Worm (Caenorhabditis elegans) whole organism, early embryonic: ENCODE data around the gene F02E11.2.

Source experiments
- hmg-4 ChIP-seq: fragments of 200-800 bp; sonication (Bioruptor generic); optimal IDR thresholded peaks from 2 replicates; lab custom pipeline; 2018; ENCODE audit warnings: mild to moderate bottlenecking, missing genetic modification characterization, missing compliant biosample characterization
- sea-1 ChIP-seq: fragments of 200-800 bp; sonication (Bioruptor generic); conservative IDR thresholded peaks from 2 replicates; pipeline ENCODE4 v1.3.6; 2022; ENCODE audit warnings: missing genetic modification characterization, missing compliant biosample characterization
- tbx-11 ChIP-seq: fragments of 200-800 bp; sonication (Bioruptor generic); IDR thresholded peaks from 2 replicates; pipeline ENCODE4 v1.3.6; 2022; ENCODE audit warnings: missing genetic modification characterization, missing compliant biosample characterization
- tra-4 ChIP-seq: sonication (generic microtip); optimal IDR thresholded peaks from 2 replicates; lab custom pipeline; 2017; ENCODE audit warnings: missing genetic modification characterization, missing compliant biosample characterization

DNA sequence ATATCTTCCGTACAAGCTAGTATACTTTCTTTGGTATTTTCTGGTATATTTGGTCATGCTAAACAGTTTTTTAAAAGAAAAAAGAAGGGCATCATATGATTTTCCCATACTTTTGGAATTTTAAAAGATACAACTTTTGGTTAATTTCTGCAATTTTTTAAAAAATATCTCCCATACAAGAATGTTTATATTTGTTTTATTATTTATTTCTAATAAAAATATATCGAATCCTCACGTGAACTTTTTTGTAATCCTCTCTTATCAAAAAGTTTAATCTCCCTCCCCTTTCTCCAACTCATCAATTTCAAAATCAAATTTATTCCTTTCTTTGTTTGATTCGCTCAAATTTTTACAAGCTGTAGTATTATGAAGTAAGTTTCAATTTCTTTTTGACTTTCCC, 19.7 kb downstream of the F02E11.2 start, which contains the start of gene nep-13:
- no peak for TF ChIP-seq hmg-4 (GFP tag; lab: Kevin White, UChicago)
- TF ChIP-seq tbx-11 (GFP tag; lab: Robert Waterston, UW) = no peak
- TF ChIP-seq tra-4 = no peak
- TF ChIP-seq sea-1 (GFP tag; lab: Robert Waterston, UW) = no peak
